Fruit fly (Drosophila melanogaster) whole organism, embryonic: Measurements from ENCODE around the gene Cbl.

ENCODE experiments used
- Aef1 ChIP-seq: fragments of 200-800 bp; sonication (Bioruptor generic); IDR thresholded peaks from 3 replicates; pipeline ENCODE4 v1.3.6; 2022; ENCODE audit warnings: missing biosample characterization, missing genetic modification characterization
- Bdp1 ChIP-seq: fragments of 200-800 bp; sonication (Bioruptor generic); optimal IDR thresholded peaks from 3 replicates; lab custom pipeline; 2016; ENCODE audit warnings: missing biosample characterization, missing genetic modification characterization
- CG10366 ChIP-seq: fragments of 200-800 bp; sonication (Bioruptor generic); IDR thresholded peaks from 2 replicates; pipeline ENCODE4 v1.3.6; 2022; ENCODE audit warnings: missing biosample characterization, missing genetic modification characterization
- CG11560 ChIP-seq: fragments of 200-800 bp; sonication (Bioruptor generic); IDR thresholded peaks from 3 replicates; pipeline ENCODE4 v1.3.6; 2022; ENCODE audit warnings: missing biosample characterization, missing genetic modification characterization
- CG12299 ChIP-seq: fragments of 200-800 bp; sonication (Bioruptor generic); optimal IDR thresholded peaks from 2 replicates; lab custom pipeline; 2018; ENCODE audit warnings: missing biosample characterization, mild to moderate bottlenecking, missing genetic modification characterization
- CG13123 ChIP-seq: fragments of 200-800 bp; sonication (Bioruptor generic); optimal IDR thresholded peaks from 2 replicates; lab custom pipeline; 2016; ENCODE audit warnings: missing biosample characterization, missing genetic modification characterization
- CG13624 ChIP-seq: fragments of 200-800 bp; sonication (Bioruptor generic); optimal IDR thresholded peaks from 2 replicates; lab custom pipeline; 2016; ENCODE audit warnings: missing biosample characterization, missing genetic modification characterization
- CG14441 ChIP-seq: fragments of 200-800 bp; sonication (Bioruptor generic); IDR thresholded peaks from 2 replicates; pipeline ENCODE4 v1.3.6; 2022; ENCODE audit warnings: missing biosample characterization, missing genetic modification characterization
- CG17359 ChIP-seq: fragments of 200-800 bp; sonication (Bioruptor generic); optimal IDR thresholded peaks from 3 replicates; lab custom pipeline; 2018; ENCODE audit warnings: missing biosample characterization, mild to moderate bottlenecking, missing genetic modification characterization, moderate library complexity
- CG18011 ChIP-seq: fragments of 200-800 bp; sonication (Bioruptor generic); optimal IDR thresholded peaks from 2 replicates; lab custom pipeline; 2017; ENCODE audit warnings: missing biosample characterization, missing genetic modification characterization, mild to moderate bottlenecking, moderate library complexity, missing genotype
- CG18262 ChIP-seq: fragments of 200-800 bp; optimal IDR thresholded peaks from 3 replicates; lab custom pipeline; 2019; ENCODE audit warnings: missing biosample characterization, mild to moderate bottlenecking, missing genetic modification characterization, moderate library complexity
- CG18764 ChIP-seq: fragments of 200-800 bp; sonication (Bioruptor generic); optimal IDR thresholded peaks from 3 replicates; lab custom pipeline; 2016; ENCODE audit warnings: missing biosample characterization, missing genetic modification characterization
- CG33213 ChIP-seq: fragments of 200-800 bp; sonication (Bioruptor generic); optimal IDR thresholded peaks from 3 replicates; lab custom pipeline; 2016; ENCODE audit warnings: missing biosample characterization, missing genetic modification characterization
- CG6683 ChIP-seq: fragments of 200-800 bp; sonication (Bioruptor generic); optimal IDR thresholded peaks from 2 replicates; lab custom pipeline; 2017; ENCODE audit warnings: missing biosample characterization, mild to moderate bottlenecking, missing genetic modification characterization, missing genetic modification reagents
- CG9609 ChIP-seq: fragments of 200-800 bp; sonication (Bioruptor generic); optimal IDR thresholded peaks from 3 replicates; lab custom pipeline; 2016; ENCODE audit warnings: missing biosample characterization, missing genetic modification characterization
- Doc2 ChIP-seq: fragments of 200-800 bp; sonication (Bioruptor generic); IDR thresholded peaks from 2 replicates; pipeline ENCODE4 v1.3.6; 2022; ENCODE audit warnings: missing biosample characterization, missing genetic modification characterization
- Fer3 ChIP-seq: fragments of 200-800 bp; sonication (Bioruptor generic); optimal IDR thresholded peaks from 2 replicates; lab custom pipeline; 2018; ENCODE audit warnings: missing biosample characterization, mild to moderate bottlenecking, missing genetic modification characterization, moderate library complexity
- Gsc ChIP-seq: fragments of 200-800 bp; sonication (Bioruptor generic); IDR thresholded peaks from 2 replicates; pipeline ENCODE4 v1.3.6; 2022; ENCODE audit warnings: missing biosample characterization, missing genetic modification characterization
- H15 ChIP-seq: fragments of 200-800 bp; sonication (Bioruptor generic); IDR thresholded peaks from 3 replicates; pipeline ENCODE4 v1.3.6; 2022; ENCODE audit warnings: missing biosample characterization, missing genetic modification characterization
- Hmx ChIP-seq: fragments of 200-800 bp; sonication (Bioruptor generic); optimal IDR thresholded peaks from 2 replicates; lab custom pipeline; 2016; ENCODE audit warnings: missing biosample characterization, missing genetic modification characterization
- Hr3 ChIP-seq: fragments of 200-800 bp; sonication (Bioruptor generic); optimal IDR thresholded peaks from 3 replicates; lab custom pipeline; 2016; ENCODE audit warnings: missing biosample characterization, missing genetic modification characterization
- Hr78 ChIP-seq, 2 experiments: fragments of 200-800 bp in 1 of 2; fragments of >200 bp in 1 of 2; sonication (Bioruptor generic) in 1 of 2; optimal IDR thresholded peaks; 2 replicates each; lab custom pipeline; 2017 to 2019; ENCODE audit warnings: missing biosample characterization in 2 of 2, missing genetic modification characterization in 2 of 2, mild to moderate bottlenecking in 1 of 2, moderate library complexity in 1 of 2
- Jarid2 ChIP-seq: fragments of 200-800 bp; sonication (Bioruptor generic); optimal IDR thresholded peaks from 3 replicates; lab custom pipeline; 2017; ENCODE audit warnings: mild to moderate bottlenecking, missing biosample characterization, missing genetic modification reagents, missing genetic modification characterization
- Kr ChIP-seq: fragments of 200-800 bp; sonication (Bioruptor generic); optimal IDR thresholded peaks from 2 replicates; lab custom pipeline; 2017; ENCODE audit warnings: missing biosample characterization, mild to moderate bottlenecking, missing genetic modification characterization
- MESR4 ChIP-seq: fragments of 200-800 bp; sonication (Bioruptor generic); optimal IDR thresholded peaks from 2 replicates; lab custom pipeline; 2018; ENCODE audit warnings: missing biosample characterization, mild to moderate bottlenecking, missing genetic modification characterization, moderate library complexity
- NC2β ChIP-seq: fragments of 200-800 bp; sonication (Bioruptor generic); optimal IDR thresholded peaks from 2 replicates; lab custom pipeline; 2016; ENCODE audit warnings: missing biosample characterization, missing genetic modification characterization
- NfI ChIP-seq: fragments of 200-800 bp; sonication (Bioruptor generic); optimal IDR thresholded peaks from 3 replicates; lab custom pipeline; 2018; ENCODE audit warnings: missing biosample characterization, mild to moderate bottlenecking, missing genetic modification characterization, moderate library complexity
- Ravus ChIP-seq: fragments of 200-800 bp; sonication (Bioruptor generic); IDR thresholded peaks from 2 replicates; pipeline ENCODE4 v1.3.6; 2022; ENCODE audit warnings: missing biosample characterization, missing genetic modification characterization
- Side ChIP-seq: fragments of 200-800 bp; sonication (Bioruptor generic); optimal IDR thresholded peaks from 2 replicates; lab custom pipeline; 2016; ENCODE audit warnings: missing biosample characterization, missing genetic modification characterization
- Sox102F ChIP-seq: fragments of 200-800 bp; sonication (Bioruptor generic); optimal IDR thresholded peaks from 2 replicates; lab custom pipeline; 2018; ENCODE audit warnings: missing biosample characterization, mild to moderate bottlenecking, missing genetic modification characterization, moderate library complexity
- az2 ChIP-seq: fragments of 200-800 bp; sonication (Bioruptor generic); optimal IDR thresholded peaks from 3 replicates; lab custom pipeline; 2016; ENCODE audit warnings: missing biosample characterization, missing genetic modification characterization
- br ChIP-seq: fragments of >200 bp; optimal IDR thresholded peaks from 2 replicates; lab custom pipeline; 2017
- chif ChIP-seq, 2 experiments: fragments of 200-800 bp; sonication (Bioruptor generic); optimal IDR thresholded peaks; 3 replicates each; lab custom pipeline; 2016; ENCODE audit warnings: missing biosample characterization in 2 of 2, missing genetic modification characterization in 2 of 2
- crp ChIP-seq, 2 experiments: fragments of 200-800 bp; sonication (Bioruptor generic); optimal IDR thresholded peaks; 2 replicates in 1 of 2; 3 replicates in 1 of 2; lab custom pipeline; 2017; ENCODE audit warnings: missing biosample characterization in 2 of 2, missing genetic modification characterization in 2 of 2, mild to moderate bottlenecking in 1 of 2, moderate library complexity in 1 of 2
- cwo ChIP-seq: fragments of 200-800 bp; sonication (Bioruptor generic); optimal IDR thresholded peaks from 3 replicates; lab custom pipeline; 2017; ENCODE audit warnings: missing biosample characterization, missing genetic modification characterization, mild to moderate bottlenecking, moderate library complexity, missing genetic modification reagents
- dan ChIP-seq: fragments of 200-800 bp; sonication (Bioruptor generic); IDR thresholded peaks from 2 replicates; pipeline ENCODE4 v1.3.6; 2022; ENCODE audit warnings: missing biosample characterization, missing genetic modification characterization
- danr ChIP-seq: fragments of 200-800 bp; sonication (Bioruptor generic); IDR thresholded peaks from 2 replicates; pipeline ENCODE4 v1.3.6; 2022; ENCODE audit warnings: missing biosample characterization, missing genetic modification characterization
- ewg ChIP-seq: fragments of 200-800 bp; sonication (Bioruptor generic); optimal IDR thresholded peaks from 3 replicates; lab custom pipeline; 2017; ENCODE audit warnings: mild to moderate bottlenecking, missing biosample characterization, missing genetic modification reagents, missing genetic modification characterization
- fru ChIP-seq: fragments of >200 bp; optimal IDR thresholded peaks from 2 replicates; lab custom pipeline; 2017
- gcm ChIP-seq: fragments of 200-800 bp; sonication (Bioruptor generic); optimal IDR thresholded peaks from 2 replicates; lab custom pipeline; 2019; ENCODE audit warnings: missing biosample characterization, mild to moderate bottlenecking, missing genetic modification characterization, moderate library complexity
- gro ChIP-seq: fragments of 200-800 bp; sonication (Bioruptor generic); optimal IDR thresholded peaks from 2 replicates; lab custom pipeline; 2016; ENCODE audit warnings: missing biosample characterization, missing genetic modification characterization
- hth ChIP-seq: fragments of >200 bp; optimal IDR thresholded peaks from 2 replicates; lab custom pipeline; 2017; ENCODE audit warnings: inconsistent platforms
- lab ChIP-seq: fragments of 200-800 bp; sonication (Bioruptor generic); optimal IDR thresholded peaks from 3 replicates; lab custom pipeline; 2017; ENCODE audit warnings: missing biosample characterization, missing genetic modification characterization, mild to moderate bottlenecking, moderate library complexity, missing genetic modification reagents
- pnt ChIP-seq: fragments of 200-800 bp; sonication (Bioruptor generic); optimal IDR thresholded peaks from 3 replicates; lab custom pipeline; 2016; ENCODE audit warnings: missing biosample characterization, missing genetic modification characterization
- prd ChIP-seq, 3 experiments: fragments of >200 bp in 2 of 3; fragments of 200-800 bp in 1 of 3; sonication (Bioruptor generic) in 1 of 3; optimal IDR thresholded peaks in 2 of 3; IDR thresholded peaks in 1 of 3; 2 replicates in 2 of 3; 3 replicates in 1 of 3; pipeline versions ENCODE4 v1.3.6 to Lab custom; 2017 to 2022; ENCODE audit warnings: missing biosample characterization in 1 of 3, missing genetic modification characterization in 1 of 3
- scrt ChIP-seq: fragments of 200-800 bp; sonication (Bioruptor generic); optimal IDR thresholded peaks from 2 replicates; lab custom pipeline; 2018; ENCODE audit warnings: missing biosample characterization, mild to moderate bottlenecking, missing genetic modification characterization, moderate library complexity
- sob ChIP-seq: fragments of 200-800 bp; sonication (Bioruptor generic); IDR thresholded peaks from 2 replicates; pipeline ENCODE4 v1.3.6; 2022; ENCODE audit warnings: missing biosample characterization, missing genetic modification characterization
- stwl ChIP-seq: fragments of 200-800 bp; sonication (Bioruptor generic); optimal IDR thresholded peaks from 3 replicates; lab custom pipeline; 2018; ENCODE audit warnings: missing biosample characterization, mild to moderate bottlenecking, missing genetic modification characterization, moderate library complexity

Cbl gene

dm6 chr3L:8455015-8455908, 30.5 kb downstream of the Cbl start (continued):
- peak; percentile 40 for TF ChIP-seq Bdp1
- TF ChIP-seq CG17359 = peak; percentile 88
- peak; percentile 34 to 44 for TF ChIP-seq chif (GFP tag; optimal IDR thresholded peaks at IDR 0.05; lab: Kevin White, UChicago)
- peak; percentile 96 for TF ChIP-seq lab (GFP tag; lab: Kevin White, UChicago)
- TF ChIP-seq CG13624 (GFP tag; lab: Kevin White, UChicago) = no peak
- TF ChIP-seq danr (GFP tag; lab: Robert Waterston, UW) = no peak; the same call in 1 of the 2 replicates
- no peak for TF ChIP-seq Kr
- peak; percentile 83 for TF ChIP-seq NfI (GFP tag; lab: Kevin White, UChicago)
- TF ChIP-seq CG14441 (GFP tag; lab: Robert Waterston, UW) = peak; percentile 80
- TF ChIP-seq Doc2 = no peak
- TF ChIP-seq Jarid2 (GFP tag; lab: Kevin White, UChicago) = peak; percentile 70
- TF ChIP-seq CG10366 = peak; percentile 69
- peak; percentile 63 for TF ChIP-seq Side
- TF ChIP-seq CG33213 (GFP tag; lab: Kevin White, UChicago) = peak; percentile 37
- TF ChIP-seq gro (GFP tag; lab: Kevin White, UChicago) = peak; percentile 62
- peak; percentile 53 for TF ChIP-seq Hmx (GFP tag; lab: Kevin White, UChicago)
- TF ChIP-seq MESR4 (GFP tag; lab: Kevin White, UChicago) = no peak
- TF ChIP-seq Sox102F (GFP tag; lab: Kevin White, UChicago) = peak; percentile 90
- peak; percentile 81 for TF ChIP-seq az2
- peak; percentile 17 for TF ChIP-seq CG9609 (GFP tag; lab: Kevin White, UChicago)
- peak; percentile 67 for TF ChIP-seq ewg
- peak; percentile 94 for TF ChIP-seq CG18262 (tag; lab: Kevin White, UChicago)
- TF ChIP-seq CG11560 (tag; lab: Robert Waterston, UW) = peak; percentile 32; the same call in 1 of the 3 replicates
- TF ChIP-seq NC2β = no peak
- TF ChIP-seq CG18011 (GFP tag; lab: Kevin White, UChicago) = peak; percentile 76
- peak; percentile 69 for TF ChIP-seq Aef1
- peak; percentile 51 for TF ChIP-seq Ravus (GFP tag; lab: Robert Waterston, UW)
- TF ChIP-seq gcm = peak; percentile 91
- peak; percentile 80 for TF ChIP-seq sob
- no peak for TF ChIP-seq stwl (tag; lab: Kevin White, UChicago)
- peak; percentile 91 for TF ChIP-seq CG6683 (GFP tag; lab: Kevin White, UChicago)
- TF ChIP-seq Hr3 = peak; percentile 72
- TF ChIP-seq crp (GFP tag; optimal IDR thresholded peaks at IDR 0.05; lab: Kevin White, UChicago) = peak in 1 of 2 experiments; percentile 29
- TF ChIP-seq br (lab: Kevin White, UChicago) = no peak
- no peak for TF ChIP-seq dan (GFP tag; lab: Robert Waterston, UW)
- TF ChIP-seq scrt = peak; percentile 84
- no peak for TF ChIP-seq Gsc (GFP tag; lab: Robert Waterston, UW)
- peak; percentile 86 for TF ChIP-seq Fer3 (tag; lab: Kevin White, UChicago)
- TF ChIP-seq pnt (GFP tag; lab: Kevin White, UChicago) = peak; percentile 9
- TF ChIP-seq CG18764 (GFP tag; lab: Kevin White, UChicago) = peak; percentile 71
- TF ChIP-seq CG12299 (tag; lab: Kevin White, UChicago) = peak; percentile 89
- TF ChIP-seq prd (optimal IDR thresholded peaks at IDR 0.05; lab: Kevin White, UChicago) = no peak
- peak; percentile 77 for TF ChIP-seq prd (GFP tag; IDR thresholded peaks at IDR 0.05; lab: Robert Waterston, UW)
- TF ChIP-seq CG13123 (GFP tag; lab: Kevin White, UChicago) = peak; percentile 48
- TF ChIP-seq hth (lab: Kevin White, UChicago) = no peak
- peak; percentile 55; the same call in 2 of the 3 replicates for TF ChIP-seq H15 (GFP tag; lab: Robert Waterston, UW)
- no peak for TF ChIP-seq fru (lab: Kevin White, UChicago)
- peak in 1 of 2 experiments; percentile 89 for TF ChIP-seq Hr78 (GFP tag; optimal IDR thresholded peaks at IDR 0.05; lab: Kevin White, UChicago)
- TF ChIP-seq cwo (GFP tag; lab: Kevin White, UChicago) = peak; percentile 92
